Fruit fly (Drosophila melanogaster) whole organism, embryonic: ENCODE measurements around the gene Syx8.

Source experiments
- CG10979 ChIP-seq: fragments of 200-800 bp; sonication (Bioruptor generic); optimal IDR thresholded peaks from 2 replicates; lab custom pipeline; 2018; ENCODE audit warnings: missing biosample characterization, mild to moderate bottlenecking, missing genetic modification characterization, moderate library complexity
- CG1233 ChIP-seq: fragments of 200-800 bp; sonication (Bioruptor generic); optimal IDR thresholded peaks from 4 replicates; lab custom pipeline; 2018; ENCODE audit warnings: missing biosample characterization, mild to moderate bottlenecking, missing genetic modification characterization
- CG12391 ChIP-seq: fragments of 200-800 bp; sonication (Bioruptor generic); optimal IDR thresholded peaks from 3 replicates; lab custom pipeline; 2018; ENCODE audit warnings: missing biosample characterization, mild to moderate bottlenecking, missing genetic modification characterization, moderate library complexity
- CG15601 ChIP-seq: fragments of 200-800 bp; sonication (Bioruptor generic); optimal IDR thresholded peaks from 3 replicates; lab custom pipeline; 2019; ENCODE audit warnings: missing biosample characterization, mild to moderate bottlenecking, missing genetic modification characterization, moderate library complexity
- CG16813 ChIP-seq: fragments of 200-800 bp; sonication (Bioruptor generic); IDR thresholded peaks from 3 replicates; pipeline ENCODE4 v1.3.6; 2022; ENCODE audit warnings: missing biosample characterization, missing genetic modification characterization; ENCODE audit not compliant: partially characterized antibody
- CG16815 ChIP-seq: fragments of 200-800 bp; sonication (Bioruptor generic); optimal IDR thresholded peaks from 3 replicates; lab custom pipeline; 2017; ENCODE audit warnings: missing biosample characterization, mild to moderate bottlenecking, missing genetic modification characterization
- CG17385 ChIP-seq: fragments of 200-800 bp; sonication (Bioruptor generic); optimal IDR thresholded peaks from 3 replicates; lab custom pipeline; 2018; ENCODE audit warnings: missing biosample characterization, mild to moderate bottlenecking, missing genetic modification characterization
- CG17829 ChIP-seq: fragments of 200-800 bp; optimal IDR thresholded peaks from 2 replicates; lab custom pipeline; 2019; ENCODE audit warnings: missing biosample characterization, mild to moderate bottlenecking, missing genetic modification characterization, moderate library complexity
- CG18262 ChIP-seq: fragments of 200-800 bp; optimal IDR thresholded peaks from 3 replicates; lab custom pipeline; 2019; ENCODE audit warnings: missing biosample characterization, mild to moderate bottlenecking, missing genetic modification characterization, moderate library complexity
- CG18764 ChIP-seq: fragments of 200-800 bp; sonication (Bioruptor generic); optimal IDR thresholded peaks from 3 replicates; lab custom pipeline; 2016; ENCODE audit warnings: missing biosample characterization, missing genetic modification characterization
- CG2712 ChIP-seq: fragments of 200-800 bp; optimal IDR thresholded peaks from 3 replicates; lab custom pipeline; 2019; ENCODE audit warnings: missing biosample characterization, mild to moderate bottlenecking, missing genetic modification characterization, moderate library complexity
- CG2875 ChIP-seq: fragments of 200-800 bp; sonication (Bioruptor generic); optimal IDR thresholded peaks from 2 replicates; lab custom pipeline; 2017; ENCODE audit warnings: missing biosample characterization, mild to moderate bottlenecking, missing genetic modification characterization, missing genetic modification reagents
- CG3065 ChIP-seq: fragments of 200-800 bp; sonication (Bioruptor generic); optimal IDR thresholded peaks from 2 replicates; lab custom pipeline; 2016; ENCODE audit warnings: missing biosample characterization, missing genetic modification characterization
- CG32532 ChIP-seq: fragments of 200-800 bp; sonication (Bioruptor generic); IDR thresholded peaks from 2 replicates; pipeline ENCODE4 v1.3.6; 2022; ENCODE audit warnings: missing biosample characterization, missing genetic modification characterization
- CG42726 ChIP-seq: fragments of 200-800 bp; sonication (Bioruptor generic); IDR thresholded peaks from 2 replicates; pipeline ENCODE4 v1.3.6; 2022; ENCODE audit warnings: missing biosample characterization, missing genetic modification characterization; ENCODE audit not compliant: partially characterized antibody
- CG7556 ChIP-seq: fragments of 200-800 bp; sonication (Bioruptor generic); optimal IDR thresholded peaks from 2 replicates; lab custom pipeline; 2017; ENCODE audit warnings: missing biosample characterization, mild to moderate bottlenecking, missing genetic modification characterization
- CG7745 ChIP-seq: fragments of 200-800 bp; sonication (Bioruptor generic); optimal IDR thresholded peaks from 2 replicates; lab custom pipeline; 2018; ENCODE audit warnings: missing biosample characterization, mild to moderate bottlenecking, missing genetic modification characterization, moderate library complexity
- CG8359 ChIP-seq: fragments of 200-800 bp; sonication (Bioruptor generic); optimal IDR thresholded peaks from 2 replicates; lab custom pipeline; 2017; ENCODE audit warnings: missing biosample characterization, mild to moderate bottlenecking, missing genetic modification characterization, borderline replicate concordance
- CG8944 ChIP-seq: fragments of 200-800 bp; sonication (Bioruptor generic); optimal IDR thresholded peaks from 3 replicates; lab custom pipeline; 2016; ENCODE audit warnings: missing biosample characterization, missing genetic modification characterization
- CG9437 ChIP-seq: fragments of 200-800 bp; sonication (Bioruptor generic); optimal IDR thresholded peaks from 2 replicates; lab custom pipeline; 2018; ENCODE audit warnings: missing biosample characterization, mild to moderate bottlenecking, missing genetic modification characterization
- CG9727 ChIP-seq: fragments of 200-800 bp; sonication (Bioruptor generic); optimal IDR thresholded peaks from 3 replicates; lab custom pipeline; 2017; ENCODE audit warnings: missing biosample characterization, mild to moderate bottlenecking, missing genetic modification characterization
- CoRest ChIP-seq: fragments of 200-800 bp; sonication (Bioruptor generic); optimal IDR thresholded peaks from 3 replicates; lab custom pipeline; 2018; ENCODE audit warnings: missing biosample characterization, mild to moderate bottlenecking, missing genetic modification characterization, moderate library complexity
- Dip3 ChIP-seq: fragments of 200-800 bp; sonication (Bioruptor generic); optimal IDR thresholded peaks from 3 replicates; lab custom pipeline; 2016; ENCODE audit warnings: missing biosample characterization, missing genetic modification characterization
- E2f1 ChIP-seq: fragments of 200-800 bp; sonication (Bioruptor generic); IDR thresholded peaks from 2 replicates; pipeline ENCODE4 v1.3.6; 2022; ENCODE audit warnings: missing biosample characterization, missing genetic modification characterization
- H2.0 ChIP-seq: fragments of 200-800 bp; sonication (Bioruptor generic); IDR thresholded peaks from 2 replicates; pipeline ENCODE4 v1.3.6; 2022; ENCODE audit warnings: missing biosample characterization, missing genetic modification characterization
- HLH3B ChIP-seq: fragments of 200-800 bp; sonication (Bioruptor generic); IDR thresholded peaks from 2 replicates; pipeline ENCODE4 v1.3.6; 2022; ENCODE audit warnings: missing biosample characterization, missing genetic modification characterization
- Hr3 ChIP-seq: fragments of 200-800 bp; sonication (Bioruptor generic); optimal IDR thresholded peaks from 3 replicates; lab custom pipeline; 2016; ENCODE audit warnings: missing biosample characterization, missing genetic modification characterization
- Hsf ChIP-seq: fragments of 200-800 bp; sonication (Bioruptor generic); optimal IDR thresholded peaks from 3 replicates; lab custom pipeline; 2016; ENCODE audit warnings: missing biosample characterization, missing genetic modification characterization
- Meics ChIP-seq: fragments of 200-800 bp; sonication (Bioruptor generic); optimal IDR thresholded peaks from 2 replicates; lab custom pipeline; 2017; ENCODE audit warnings: missing biosample characterization, mild to moderate bottlenecking, missing genetic modification characterization
- Mrtf ChIP-seq: fragments of 200-800 bp; sonication (Bioruptor generic); IDR thresholded peaks from 3 replicates; pipeline ENCODE4 v1.3.6; 2022; ENCODE audit warnings: missing biosample characterization, missing genetic modification characterization
- Oli ChIP-seq: fragments of 200-800 bp; sonication (Bioruptor generic); optimal IDR thresholded peaks from 2 replicates; lab custom pipeline; 2018; ENCODE audit warnings: missing biosample characterization, mild to moderate bottlenecking, missing genetic modification characterization, moderate library complexity
- Sox100B ChIP-seq: fragments of 200-800 bp; sonication (Bioruptor generic); optimal IDR thresholded peaks from 3 replicates; lab custom pipeline; 2018; ENCODE audit warnings: missing biosample characterization, mild to moderate bottlenecking, missing genetic modification characterization
- Ssrp ChIP-seq: fragments of 200-800 bp; sonication (Bioruptor generic); optimal IDR thresholded peaks from 2 replicates; lab custom pipeline; 2018; ENCODE audit warnings: missing biosample characterization, mild to moderate bottlenecking, missing genetic modification characterization, moderate library complexity
- Vsx1 ChIP-seq: fragments of 200-800 bp; sonication (Bioruptor generic); optimal IDR thresholded peaks from 2 replicates; lab custom pipeline; 2017; ENCODE audit warnings: missing biosample characterization, mild to moderate bottlenecking, missing genetic modification characterization, missing genetic modification reagents
- bab2 ChIP-seq: fragments of 200-800 bp; sonication (Bioruptor generic); optimal IDR thresholded peaks from 2 replicates; lab custom pipeline; 2016; ENCODE audit warnings: missing biosample characterization, missing genetic modification characterization
- cas ChIP-seq: fragments of 200-800 bp; sonication (Bioruptor generic); IDR thresholded peaks from 2 replicates; pipeline ENCODE4 v1.3.6; 2022; ENCODE audit warnings: missing biosample characterization, missing genetic modification characterization
- emc ChIP-seq: fragments of 200-800 bp; sonication (Bioruptor generic); optimal IDR thresholded peaks from 2 replicates; lab custom pipeline; 2016; ENCODE audit warnings: missing biosample characterization, missing genetic modification characterization
- esg ChIP-seq: fragments of 200-800 bp; sonication (Bioruptor generic); conservative IDR thresholded peaks from 2 replicates; pipeline ENCODE4 v1.3.6; 2022; ENCODE audit warnings: missing biosample characterization, missing genetic modification characterization
- gem ChIP-seq: fragments of 200-800 bp; sonication (Bioruptor generic); optimal IDR thresholded peaks from 2 replicates; lab custom pipeline; 2019; ENCODE audit warnings: missing biosample characterization, mild to moderate bottlenecking, missing genetic modification characterization, moderate library complexity
- grau ChIP-seq: fragments of 200-800 bp; optimal IDR thresholded peaks from 3 replicates; lab custom pipeline; 2019; ENCODE audit warnings: missing biosample characterization, mild to moderate bottlenecking, missing genetic modification characterization, moderate library complexity
- gsb-n ChIP-seq: fragments of 200-800 bp; sonication (Bioruptor generic); optimal IDR thresholded peaks from 3 replicates; lab custom pipeline; 2018; ENCODE audit warnings: missing biosample characterization, mild to moderate bottlenecking, missing genetic modification characterization
- lab ChIP-seq: fragments of 200-800 bp; sonication (Bioruptor generic); optimal IDR thresholded peaks from 3 replicates; lab custom pipeline; 2017; ENCODE audit warnings: missing biosample characterization, missing genetic modification characterization, mild to moderate bottlenecking, moderate library complexity, missing genetic modification reagents
- lilli ChIP-seq: fragments of 200-800 bp; sonication (Bioruptor generic); optimal IDR thresholded peaks from 3 replicates; lab custom pipeline; 2016; ENCODE audit warnings: missing biosample characterization, missing genetic modification characterization
- lmd ChIP-seq: fragments of 200-800 bp; sonication (Bioruptor generic); IDR thresholded peaks from 2 replicates; pipeline ENCODE4 v1.3.6; 2022; ENCODE audit warnings: missing biosample characterization, missing genetic modification characterization
- lola ChIP-seq, 3 experiments: fragments of >200 bp in 2 of 3; fragments of 200-800 bp in 1 of 3; sonication (Bioruptor generic) in 1 of 3; optimal IDR thresholded peaks; 2 replicates each; lab custom pipeline; 2017 to 2019; ENCODE audit warnings: missing biosample characterization in 3 of 3, missing genetic modification characterization in 3 of 3, mild to moderate bottlenecking in 1 of 3, moderate library complexity in 1 of 3
- run ChIP-seq: fragments of 200-800 bp; sonication (Bioruptor generic); optimal IDR thresholded peaks from 3 replicates; lab custom pipeline; 2018; ENCODE audit warnings: missing biosample characterization, mild to moderate bottlenecking, missing genetic modification characterization
- unpg ChIP-seq: fragments of 200-800 bp; sonication (Bioruptor generic); optimal IDR thresholded peaks from 3 replicates; lab custom pipeline; 2018; ENCODE audit warnings: missing biosample characterization, mild to moderate bottlenecking, missing genetic modification characterization, moderate library complexity
- vvl ChIP-seq: fragments of 200-800 bp; sonication (Bioruptor generic); IDR thresholded peaks from 2 replicates; pipeline ENCODE4 v1.3.6; 2022; ENCODE audit warnings: missing biosample characterization, missing genetic modification characterization

Gene Syx8

dm6 chr3L:16635566-16636210, 48.8 kb upstream of the Syx8 start (continued):
- TF ChIP-seq H2.0 (GFP tag; lab: Robert Waterston, UW) (no peak), CG3065 (GFP tag; lab: Kevin White, UChicago) (no peak), HLH3B (GFP tag; lab: Robert Waterston, UW) (0 out of 2 replicates have a peak, but pooled peaks have one; percentile 4), unpg (GFP tag; lab: Kevin White, UChicago) (peak; percentile 27), CG2712 (tag; lab: Kevin White, UChicago) (peak; percentile 46), Oli (tag; lab: Kevin White, UChicago) (peak; percentile 38), CG7556 (GFP tag; lab: Kevin White, UChicago) (peak; percentile 45), CG9727 (GFP tag; lab: Kevin White, UChicago) (peak; percentile 16), gem (tag; lab: Kevin White, UChicago) (peak; percentile 54), emc (GFP tag; lab: Kevin White, UChicago) (no peak), CG7745 (no peak), CG32532 (GFP tag; lab: Robert Waterston, UW) (0 out of 2 replicates have a peak, but pooled peaks have one; percentile 27), Mrtf (GFP tag; lab: Robert Waterston, UW) (0 out of 3 replicates have a peak, but pooled peaks have one; percentile 18), CG10979 (tag; lab: Kevin White, UChicago) (peak; percentile 49), vvl (GFP tag; lab: Robert Waterston, UW) (peak; percentile 81), CG9437 (GFP tag; lab: Kevin White, UChicago) (peak; percentile 15), lab (GFP tag; lab: Kevin White, UChicago) (peak; percentile 41), Meics (GFP tag; lab: Kevin White, UChicago) (peak; percentile 4), esg (GFP tag; lab: Robert Waterston, UW) (peak; percentile 26; the same call in 1 of the 2 replicates), CG17829 (tag; lab: Kevin White, UChicago) (peak; percentile 14), CG2875 (GFP tag; lab: Kevin White, UChicago) (peak; percentile 3), CoRest (tag; lab: Kevin White, UChicago) (peak; percentile 33), gsb-n (peak; percentile 10), CG16813 (GFP tag; lab: Robert Waterston, UW) (no peak), CG16815 (GFP tag; lab: Kevin White, UChicago) (peak; percentile 2), E2f1 (GFP tag; lab: Robert Waterston, UW) (0 out of 2 replicates have a peak, but pooled peaks have one; percentile 22), lilli (GFP tag; lab: Kevin White, UChicago) (peak; percentile 37), bab2 (GFP tag; lab: Kevin White, UChicago) (no peak), cas (no peak), CG18262 (tag; lab: Kevin White, UChicago) (peak; percentile 64), CG12391 (tag; lab: Kevin White, UChicago) (peak; percentile 37), Sox100B (GFP tag; lab: Kevin White, UChicago) (peak; percentile 18), lola (GFP tag; optimal IDR thresholded peaks at IDR 0.05; lab: Kevin White, UChicago) (peak in 1 of 3 experiments; percentile 59), Vsx1 (GFP tag; lab: Kevin White, UChicago) (no peak), CG8359 (GFP tag; lab: Kevin White, UChicago) (no peak), CG42726 (GFP tag; lab: Robert Waterston, UW) (no peak), CG8944 (no peak), CG1233 (GFP tag; lab: Kevin White, UChicago) (peak; percentile 2), lmd (GFP tag; lab: Robert Waterston, UW) (0 out of 2 replicates have a peak, but pooled peaks have one; percentile 13), CG18764 (GFP tag; lab: Kevin White, UChicago) (no peak), Dip3 (GFP tag; lab: Kevin White, UChicago) (peak; percentile 11), CG17385 (GFP tag; lab: Kevin White, UChicago) (peak; percentile 39), grau (tag; lab: Kevin White, UChicago) (peak; percentile 81), Hr3 (GFP tag; lab: Kevin White, UChicago) (peak; percentile 19), Hsf (GFP tag; lab: Kevin White, UChicago) (peak; percentile 29), run (no peak), CG15601 (tag; lab: Kevin White, UChicago) (peak; percentile 30), Ssrp (tag; lab: Kevin White, UChicago) (peak; percentile 13)
